Worm (Caenorhabditis elegans): Measurements from ENCODE around the gene nhr-86.

- TF ChIP-seq ets-5 (GFP tag; IDR thresholded peaks at IDR 0.05) (no peak), ces-1 (GFP tag; optimal IDR thresholded peaks at IDR 0.05) (no peak), rnt-1 (tag; optimal IDR thresholded peaks at IDR 0.05) (no peak), zip-4 (GFP tag; optimal IDR thresholded peaks at IDR 0.05) (no peak), nhr-28 (tag; optimal IDR thresholded peaks at IDR 0.05) (no peak), lin-35 (GFP tag; optimal IDR thresholded peaks at IDR 0.05) (no peak)
Observed at ce11 chrV:2013824-2014223, 52.8 kb downstream of the nhr-86 start, which contains the start of gene F59A7.11.
